Fruit fly (Drosophila melanogaster) whole organism, wandering third instar larva: ENCODE data around the gene Cp110.

ENCODE experiments used
- Abd-B ChIP-seq: fragments of >200 bp; optimal IDR thresholded peaks from 2 replicates; lab custom pipeline; 2017; ENCODE audit warnings: missing biosample characterization, missing genetic modification characterization
- CG9705 ChIP-seq: fragments of 200-800 bp; sonication (Bioruptor generic); optimal IDR thresholded peaks from 2 replicates; lab custom pipeline; 2018; ENCODE audit warnings: missing biosample characterization, mild to moderate bottlenecking, missing genetic modification characterization
- CrebA ChIP-seq: fragments of 200-800 bp; sonication (Bioruptor generic); optimal IDR thresholded peaks from 2 replicates; lab custom pipeline; 2016; ENCODE audit warnings: missing biosample characterization, mild to moderate bottlenecking, missing genetic modification characterization, borderline replicate concordance
- Dfd ChIP-seq: fragments of >200 bp; optimal IDR thresholded peaks from 2 replicates; lab custom pipeline; 2017; ENCODE audit warnings: missing biosample characterization, missing genetic modification characterization
- HLH106 ChIP-seq: fragments of 200-800 bp; optimal IDR thresholded peaks from 3 replicates; lab custom pipeline; 2019; ENCODE audit warnings: missing biosample characterization, mild to moderate bottlenecking, missing genetic modification characterization, moderate library complexity
- Hr83 ChIP-seq: fragments of 200-300 bp; sonication (Bioruptor generic); optimal IDR thresholded peaks from 2 replicates; lab custom pipeline; 2016; ENCODE audit warnings: missing biosample characterization, mild to moderate bottlenecking, missing genetic modification characterization, moderate library complexity; ENCODE audit not compliant: poor library complexity, severe bottlenecking
- Jra ChIP-seq: sonication (Bioruptor generic); optimal IDR thresholded peaks from 2 replicates; lab custom pipeline; 2016; ENCODE audit warnings: missing biosample characterization, missing genetic modification characterization
- Mio ChIP-seq: sonication (Bioruptor generic); optimal IDR thresholded peaks from 2 replicates; lab custom pipeline; 2016; ENCODE audit warnings: missing biosample characterization, missing genetic modification characterization
- N ChIP-seq: fragments of >200 bp; optimal IDR thresholded peaks from 2 replicates; lab custom pipeline; 2018; ENCODE audit warnings: missing biosample characterization, missing external identifiers, missing genetic modification characterization
- OdsH ChIP-seq: fragments of 200-800 bp; sonication (Bioruptor generic); optimal IDR thresholded peaks from 2 replicates; lab custom pipeline; 2016; ENCODE audit warnings: missing biosample characterization, mild to moderate bottlenecking, missing genetic modification characterization
- Rel ChIP-seq, 2 experiments: fragments of 200-800 bp; sonication (Bioruptor generic) in 1 of 2; optimal IDR thresholded peaks; 2 replicates in 1 of 2; 3 replicates in 1 of 2; lab custom pipeline; 2016 to 2019; ENCODE audit warnings: mild to moderate bottlenecking in 2 of 2, missing biosample characterization in 2 of 2, missing genetic modification characterization in 2 of 2, moderate library complexity in 1 of 2
- Sp1 ChIP-seq: fragments of 200-800 bp; sonication (Bioruptor generic); optimal IDR thresholded peaks from 3 replicates; lab custom pipeline; 2019; ENCODE audit warnings: missing biosample characterization, mild to moderate bottlenecking, missing genetic modification characterization, moderate library complexity
- Vsx2 ChIP-seq: fragments of 200-300, 225-300 bp; sonication (Bioruptor generic); optimal IDR thresholded peaks from 2 replicates; lab custom pipeline; 2018; ENCODE audit warnings: missing biosample characterization, missing genetic modification characterization; ENCODE audit not compliant: partially characterized antibody
- br ChIP-seq: fragments of 200-800 bp; sonication (Bioruptor generic); optimal IDR thresholded peaks from 2 replicates; lab custom pipeline; 2016; ENCODE audit warnings: missing biosample characterization, missing genetic modification characterization
- dl ChIP-seq, 2 experiments: fragments of 175-275, 200-275 bp in 1 of 2; fragments of 200-275 bp in 1 of 2; sonication (Bioruptor generic); optimal IDR thresholded peaks; lab custom pipeline; 2018; ENCODE audit warnings: mild to moderate bottlenecking in 2 of 2, missing biosample characterization in 2 of 2, missing genetic modification characterization in 2 of 2, moderate library complexity in 2 of 2; ENCODE audit not compliant: partially characterized antibody in 2 of 2, insufficient read depth in 1 of 2
- dmrt93B ChIP-seq: fragments of 200-800 bp; sonication (Bioruptor generic); optimal IDR thresholded peaks from 2 replicates; lab custom pipeline; 2018; ENCODE audit warnings: missing biosample characterization, mild to moderate bottlenecking, missing genetic modification characterization
- dsf ChIP-seq: sonication (Bioruptor generic); optimal IDR thresholded peaks from 2 replicates; lab custom pipeline; 2016; ENCODE audit warnings: missing biosample characterization, missing genetic modification characterization, borderline replicate concordance
- ey ChIP-seq: fragments of 200-800 bp; sonication (Bioruptor generic); optimal IDR thresholded peaks from 2 replicates; lab custom pipeline; 2016; ENCODE audit warnings: missing biosample characterization, missing genetic modification characterization
- foxo ChIP-seq, 2 experiments: fragments of 200-800 bp; sonication (Bioruptor generic); optimal IDR thresholded peaks; 2 replicates in 1 of 2; 3 replicates in 1 of 2; lab custom pipeline; 2016 to 2017; ENCODE audit warnings: missing biosample characterization in 2 of 2, missing genetic modification characterization in 2 of 2
- fru ChIP-seq: fragments of 200-800 bp; sonication (Bioruptor generic); optimal IDR thresholded peaks from 3 replicates; lab custom pipeline; 2016; ENCODE audit warnings: missing biosample characterization, mild to moderate bottlenecking, missing genetic modification characterization
- h ChIP-seq: fragments of 200-800 bp; sonication (Bioruptor generic); optimal IDR thresholded peaks from 3 replicates; lab custom pipeline; 2016; ENCODE audit warnings: missing biosample characterization, mild to moderate bottlenecking, missing genetic modification characterization
- lola ChIP-seq: fragments of >200 bp; optimal IDR thresholded peaks from 2 replicates; lab custom pipeline; 2017; ENCODE audit warnings: missing biosample characterization, missing genetic modification characterization
- psq ChIP-seq: fragments of 200-800 bp; sonication (Bioruptor generic); optimal IDR thresholded peaks from 3 replicates; lab custom pipeline; 2017; ENCODE audit warnings: missing biosample characterization, mild to moderate bottlenecking, missing genetic modification characterization, moderate library complexity
- rgr ChIP-seq: fragments of 200-800 bp; sonication (Bioruptor generic); optimal IDR thresholded peaks from 3 replicates; lab custom pipeline; 2016; ENCODE audit warnings: missing biosample characterization, mild to moderate bottlenecking, missing genetic modification characterization
- tai ChIP-seq: sonication (Bioruptor generic); optimal IDR thresholded peaks from 2 replicates; lab custom pipeline; 2016; ENCODE audit warnings: missing biosample characterization, missing genetic modification characterization
- woc ChIP-seq: sonication (Bioruptor generic); optimal IDR thresholded peaks from 2 replicates; lab custom pipeline; 2016; ENCODE audit warnings: missing biosample characterization, mild to moderate bottlenecking, missing genetic modification characterization

Cp110 gene

DNA sequence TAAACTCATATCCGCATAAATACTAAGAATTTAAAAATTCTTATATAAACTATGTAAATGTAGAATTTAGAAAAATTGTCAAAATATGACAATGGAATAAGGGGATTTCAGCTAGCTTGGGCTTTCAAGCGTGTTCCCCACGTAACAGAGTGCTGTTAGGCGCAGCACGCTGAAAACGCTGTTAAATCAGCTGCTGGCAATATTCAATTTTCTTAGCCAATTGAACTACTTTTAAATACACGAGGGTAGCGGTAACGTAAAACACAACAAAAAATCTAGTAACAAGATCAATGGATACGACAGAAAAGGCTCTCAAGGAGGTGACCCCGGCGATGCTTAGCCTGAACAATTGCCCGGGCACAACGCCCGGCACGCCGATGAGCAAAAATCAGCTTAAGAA lies 8.4 kb upstream of the Cp110 start, which contains the start of gene CG14618:
Gene CG14618 (plus strand): TSS at position 179 of the 400 bp plus-strand sequence.
- TF ChIP-seq Rel (GFP tag; optimal IDR thresholded peaks at IDR 0.05; lab: Kevin White, UChicago) = no peak
- TF ChIP-seq Rel (tag; optimal IDR thresholded peaks at IDR 0.05; lab: Kevin White, UChicago) = peak; percentile 98
- TF ChIP-seq h (GFP tag; lab: Kevin White, UChicago) = no peak
- TF ChIP-seq, all 38 proteins: peak for 1

- TF ChIP-seq Rel (GFP tag; optimal IDR thresholded peaks at IDR 0.05; lab: Kevin White, UChicago) = no peak
- TF ChIP-seq Rel (tag; optimal IDR thresholded peaks at IDR 0.05; lab: Kevin White, UChicago) = no peak
- TF ChIP-seq Hr83 = no peak
- TF ChIP-seq Sp1 (GFP tag; lab: Kevin White, UChicago) = no peak
- TF ChIP-seq h (GFP tag; lab: Kevin White, UChicago) = no peak
- TF ChIP-seq ey (GFP tag; lab: Kevin White, UChicago) = no peak
- TF ChIP-seq Abd-B (GFP tag; lab: Kevin White, UChicago) = no peak
- no peak for TF ChIP-seq Dfd (GFP tag; lab: Kevin White, UChicago)
- TF ChIP-seq fru (GFP tag; lab: Kevin White, UChicago) = no peak
- TF ChIP-seq foxo (GFP tag; optimal IDR thresholded peaks at IDR 0.05; lab: Kevin White, UChicago) = no peak
- TF ChIP-seq HLH106 (tag; lab: Kevin White, UChicago) = no peak
- no peak for TF ChIP-seq dl (GFP tag; optimal IDR thresholded peaks at IDR 0.05; lab: Kevin White, UChicago; ENCODE audit: insufficient read depth in 1 of 2, partially characterized antibody in 2 of 2)
- TF ChIP-seq lola = no peak
- no peak for TF ChIP-seq tai
- no peak for TF ChIP-seq CG9705 (GFP tag; lab: Kevin White, UChicago)
Observed at dm6 chrX:22474881-22475280, 7.0 kb upstream of the Cp110 start.

DNA sequence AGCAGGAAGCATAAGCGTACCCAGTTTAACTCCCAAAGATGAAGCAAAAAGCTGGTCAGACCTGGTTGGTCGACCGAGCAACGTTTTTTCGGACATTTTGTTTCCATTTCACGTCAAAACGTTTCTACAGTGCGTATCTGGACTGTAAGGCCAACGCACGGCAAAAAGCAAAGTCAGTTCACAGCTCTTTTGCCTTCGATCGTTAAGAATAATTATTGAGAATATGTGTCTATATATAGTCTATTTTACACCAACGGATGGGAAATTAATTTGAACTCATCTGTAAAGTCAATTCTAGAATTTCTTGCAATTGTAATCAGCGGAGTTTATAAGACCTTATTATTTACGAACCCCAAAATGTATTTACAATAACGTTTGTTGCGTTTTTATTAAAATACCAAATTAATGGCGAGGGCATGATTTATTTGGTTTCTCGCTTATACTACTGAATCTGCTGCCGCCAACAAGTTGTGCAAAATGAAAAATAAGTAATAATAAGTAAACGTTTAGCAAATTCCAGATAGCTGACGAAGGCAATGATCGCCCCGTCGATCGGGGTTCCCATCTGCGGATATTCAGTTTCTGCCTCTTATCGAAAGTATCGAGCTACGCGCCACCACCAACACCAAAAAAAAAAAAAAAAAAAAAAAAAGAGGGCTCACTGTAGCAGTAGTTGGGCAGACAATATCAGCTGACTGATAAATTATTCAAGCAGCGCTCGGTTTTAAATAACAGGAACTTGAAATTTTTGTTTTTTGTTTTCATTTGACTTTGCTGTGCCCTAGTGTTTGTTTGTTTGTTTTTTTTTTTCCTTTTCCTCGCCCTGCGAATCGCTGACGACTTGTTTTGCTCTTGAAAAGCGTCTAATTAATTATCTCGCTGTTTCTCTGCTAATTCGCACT lies 3.9 kb upstream of the Cp110 start:
- TF ChIP-seq dmrt93B (GFP tag; lab: Kevin White, UChicago) (no peak), Rel (GFP tag; optimal IDR thresholded peaks at IDR 0.05; lab: Kevin White, UChicago) (no peak), Rel (tag; optimal IDR thresholded peaks at IDR 0.05; lab: Kevin White, UChicago) (peak; percentile 32)

dm6 chrX:22479207-22479820 lies 2.6 kb upstream of the Cp110 start:
- peak; percentile 46 for TF ChIP-seq dmrt93B (GFP tag; lab: Kevin White, UChicago)
- peak in 1 of 2 experiments; percentile 56 for TF ChIP-seq foxo (GFP tag; optimal IDR thresholded peaks at IDR 0.05; lab: Kevin White, UChicago)
- no peak for TF ChIP-seq Abd-B (GFP tag; lab: Kevin White, UChicago)
- TF ChIP-seq N (GFP tag; lab: Kevin White, UChicago) = no peak
- TF ChIP-seq h (GFP tag; lab: Kevin White, UChicago) = peak; percentile 70
- TF ChIP-seq OdsH (GFP tag; lab: Kevin White, UChicago) = peak; percentile 49
- peak; percentile 72 for TF ChIP-seq fru (GFP tag; lab: Kevin White, UChicago)
- TF ChIP-seq br (GFP tag; lab: Kevin White, UChicago) = peak; percentile 59
- TF ChIP-seq tai = no peak
- no peak for TF ChIP-seq Vsx2 (GFP tag; lab: Kevin White, UChicago)
- TF ChIP-seq ey (GFP tag; lab: Kevin White, UChicago) = peak; percentile 49
- no peak for TF ChIP-seq Jra (GFP tag; lab: Kevin White, UChicago)
- TF ChIP-seq rgr (GFP tag; lab: Kevin White, UChicago) = peak; percentile 8
- TF ChIP-seq lola = no peak
- TF ChIP-seq CrebA (GFP tag; lab: Kevin White, UChicago) = no peak
- peak; percentile 62 for TF ChIP-seq Sp1 (GFP tag; lab: Kevin White, UChicago)
- peak; percentile 52 for TF ChIP-seq HLH106 (tag; lab: Kevin White, UChicago)
- TF ChIP-seq psq (GFP tag; lab: Kevin White, UChicago) = peak; percentile 42
- peak; percentile 57 for TF ChIP-seq woc (GFP tag; lab: Kevin White, UChicago)

- no peak for TF ChIP-seq fru (GFP tag; lab: Kevin White, UChicago)
- no peak for TF ChIP-seq woc (GFP tag; lab: Kevin White, UChicago)
- no peak for TF ChIP-seq tai
- TF ChIP-seq foxo (GFP tag; optimal IDR thresholded peaks at IDR 0.05; lab: Kevin White, UChicago) = no peak
- TF ChIP-seq dsf (GFP tag; lab: Kevin White, UChicago) = no peak
- TF ChIP-seq Jra (GFP tag; lab: Kevin White, UChicago) = no peak
- no peak for TF ChIP-seq Mio (GFP tag; lab: Kevin White, UChicago)
- TF ChIP-seq CG9705 (GFP tag; lab: Kevin White, UChicago) = no peak
Observed at dm6 chrX:22480612-22481011, 1.3 kb upstream of the Cp110 start.
